Worm (Caenorhabditis elegans): ENCODE measurements around the gene clec-178.

Gene clec-178

ce11 chrIV:5614558-5615026 is 39.2 kb upstream of the clec-178 start, which contains the start of gene C39H7.4:
Gene C39H7.4 (minus strand): TSS chrIV:5614608.
- TF ChIP-seq dmd-4 (tag; optimal IDR thresholded peaks at IDR 0.05) (no peak), gmeb-1 (tag; optimal IDR thresholded peaks at IDR 0.05) (peak; percentile 36), unc-39 (tag; optimal IDR thresholded peaks at IDR 0.05) (no peak), peb-1 (tag; optimal IDR thresholded peaks at IDR 0.05) (no peak), nhr-25 (tag; optimal IDR thresholded peaks at IDR 0.05) (no peak), ZK546.5 (tag; optimal IDR thresholded peaks at IDR 0.05) (no peak), fos-1 (tag; optimal IDR thresholded peaks at IDR 0.05) (peak; percentile 97), F13H6.1 (tag; optimal IDR thresholded peaks at IDR 0.05) (no peak)

- TF ChIP-seq nhr-129 (tag; optimal IDR thresholded peaks at IDR 0.05): no peak
- no peak for TF ChIP-seq nhr-77 (tag; optimal IDR thresholded peaks at IDR 0.05)
- no peak for TF ChIP-seq fos-1 (tag; optimal IDR thresholded peaks at IDR 0.05)
- no peak for TF ChIP-seq zag-1 (tag; optimal IDR thresholded peaks at IDR 0.05)
Observed at ce11 chrIV:5619643-5620042, 34.1 kb upstream of the clec-178 start, which contains the start of gene srsx-16. Gene srsx-16 (minus strand): TSS chrIV:5619743.

- TF ChIP-seq ztf-1 (GFP tag; conservative IDR thresholded peaks at IDR 0.05): no peak
- TF ChIP-seq nhr-25 (tag; optimal IDR thresholded peaks at IDR 0.05): no peak
- TF ChIP-seq nhr-23 (tag; optimal IDR thresholded peaks at IDR 0.05): no peak
- no peak for TF ChIP-seq ZK546.5 (tag; optimal IDR thresholded peaks at IDR 0.05)
- TF ChIP-seq unc-39 (tag; optimal IDR thresholded peaks at IDR 0.05): no peak
- no peak for TF ChIP-seq nhr-6 (tag; optimal IDR thresholded peaks at IDR 0.05)
- no peak for TF ChIP-seq ceh-82 (tag; optimal IDR thresholded peaks at IDR 0.05)
- TF ChIP-seq ama-1 (optimal IDR thresholded peaks at IDR 0.05): no peak
- no peak for TF ChIP-seq F13H6.1 (tag; optimal IDR thresholded peaks at IDR 0.05)
- no peak for TF ChIP-seq R02D3.7 (tag; optimal IDR thresholded peaks at IDR 0.05)
- TF ChIP-seq nhr-237 (tag; optimal IDR thresholded peaks at IDR 0.05): no peak
- no peak for TF ChIP-seq egl-27 (tag; optimal IDR thresholded peaks at IDR 0.05)
- TF ChIP-seq alr-1 (tag; optimal IDR thresholded peaks at IDR 0.05): no peak
- TF ChIP-seq nhr-21 (tag; optimal IDR thresholded peaks at IDR 0.05): no peak
- no peak for TF ChIP-seq unc-55 (GFP tag; optimal IDR thresholded peaks at IDR 0.05)
- TF ChIP-seq mbf-1 (tag; optimal IDR thresholded peaks at IDR 0.05): no peak
- no peak for TF ChIP-seq ztf-11 (tag; optimal IDR thresholded peaks at IDR 0.05)
- no peak for TF ChIP-seq aly-2 (tag; optimal IDR thresholded peaks at IDR 0.05)
Observed at ce11 chrIV:5623718-5624117, 30.0 kb upstream of the clec-178 start, which contains the start of gene srsx-15. Gene srsx-15 (minus strand): TSS chrIV:5623818.

ce11 chrIV:5627056-5627455 is 26.7 kb upstream of the clec-178 start, which contains the start of gene srsx-14:
Gene srsx-14 (minus strand): TSS chrIV:5627156.
- TF ChIP-seq nhr-237 (tag; optimal IDR thresholded peaks at IDR 0.05): no peak
- no peak for TF ChIP-seq lin-11 (tag; optimal IDR thresholded peaks at IDR 0.05)
- TF ChIP-seq lin-13 (GFP tag; optimal IDR thresholded peaks at IDR 0.05): no peak
- no peak for TF ChIP-seq egl-27 (tag; optimal IDR thresholded peaks at IDR 0.05)
- no peak for TF ChIP-seq nhr-12 (tag; optimal IDR thresholded peaks at IDR 0.05)

- TF ChIP-seq ama-1 (optimal IDR thresholded peaks at IDR 0.05) (no peak), nhr-237 (tag; optimal IDR thresholded peaks at IDR 0.05) (no peak), peb-1 (tag; optimal IDR thresholded peaks at IDR 0.05) (no peak), aly-2 (tag; optimal IDR thresholded peaks at IDR 0.05) (no peak), ztf-4 (tag; optimal IDR thresholded peaks at IDR 0.05) (no peak), ceh-16 (tag; optimal IDR thresholded peaks at IDR 0.05) (no peak)
Observed at ce11 chrIV:5630156-5630555, 23.6 kb upstream of the clec-178 start, which contains the start of gene srd-12. Gene srd-12 (minus strand): TSS chrIV:5630256.

- TF ChIP-seq elt-3 (tag; optimal IDR thresholded peaks at IDR 0.05) (no peak), ztf-1 (GFP tag; conservative IDR thresholded peaks at IDR 0.05) (no peak), ama-1 (optimal IDR thresholded peaks at IDR 0.05) (no peak), ZK546.5 (tag; optimal IDR thresholded peaks at IDR 0.05) (no peak), aly-2 (tag; optimal IDR thresholded peaks at IDR 0.05) (no peak), blmp-1 (tag; optimal IDR thresholded peaks at IDR 0.05; ENCODE audit: insufficient read depth) (no peak), ceh-16 (tag; optimal IDR thresholded peaks at IDR 0.05) (no peak), sma-3 (GFP tag; optimal IDR thresholded peaks at IDR 0.05) (no peak), zag-1 (tag; optimal IDR thresholded peaks at IDR 0.05) (no peak)
Observed at ce11 chrIV:5631628-5632027, 22.1 kb upstream of the clec-178 start, which contains the start of gene ttbk-8.2. Gene ttbk-8.2 (plus strand): TSS chrIV:5631928.
